Fruit fly (Drosophila melanogaster) whole organism, embryonic: Measurements from ENCODE around the gene Cln7.

Source experiments
- Atf3 ChIP-seq: fragments of 200-800 bp; sonication (Bioruptor generic); optimal IDR thresholded peaks from 3 replicates; lab custom pipeline; 2016; ENCODE audit warnings: missing biosample characterization, missing genetic modification characterization
- Atf6 ChIP-seq: fragments of 200-800 bp; sonication (Bioruptor generic); IDR thresholded peaks from 2 replicates; pipeline ENCODE4 v1.3.6; 2022; ENCODE audit warnings: missing biosample characterization, missing genetic modification characterization
- CG10321 ChIP-seq: fragments of 200-800 bp; sonication (Bioruptor generic); IDR thresholded peaks from 2 replicates; pipeline ENCODE4 v1.3.6; 2022; ENCODE audit warnings: missing biosample characterization, missing genetic modification characterization
- CG10979 ChIP-seq: fragments of 200-800 bp; sonication (Bioruptor generic); optimal IDR thresholded peaks from 2 replicates; lab custom pipeline; 2018; ENCODE audit warnings: missing biosample characterization, mild to moderate bottlenecking, missing genetic modification characterization, moderate library complexity
- CG11085 ChIP-seq: fragments of 200-800 bp; sonication (Bioruptor generic); IDR thresholded peaks from 2 replicates; pipeline ENCODE4 v1.3.6; 2022; ENCODE audit warnings: missing biosample characterization, missing genetic modification characterization
- CG12155 ChIP-seq: fragments of 200-800 bp; sonication (Bioruptor generic); optimal IDR thresholded peaks from 3 replicates; lab custom pipeline; 2016; ENCODE audit warnings: missing biosample characterization, missing genetic modification characterization
- CG14014 ChIP-seq: fragments of 200-800 bp; sonication (Bioruptor generic); IDR thresholded peaks from 2 replicates; pipeline ENCODE4 v1.3.6; 2022; ENCODE audit warnings: missing biosample characterization, missing genetic modification characterization
- CG14441 ChIP-seq: fragments of 200-800 bp; sonication (Bioruptor generic); IDR thresholded peaks from 2 replicates; pipeline ENCODE4 v1.3.6; 2022; ENCODE audit warnings: missing biosample characterization, missing genetic modification characterization
- CG1832 ChIP-seq: fragments of 200-800 bp; sonication (Bioruptor generic); optimal IDR thresholded peaks from 2 replicates; lab custom pipeline; 2017; ENCODE audit warnings: missing biosample characterization, mild to moderate bottlenecking, missing genetic modification characterization, inconsistent platforms
- CG2129 ChIP-seq: fragments of 200-800 bp; sonication (Bioruptor generic); IDR thresholded peaks from 2 replicates; pipeline ENCODE4 v1.3.6; 2022; ENCODE audit warnings: missing biosample characterization, missing genetic modification characterization; ENCODE audit not compliant: partially characterized antibody
- CG30020 ChIP-seq: fragments of 200-800 bp; optimal IDR thresholded peaks from 2 replicates; lab custom pipeline; 2019; ENCODE audit warnings: missing biosample characterization, mild to moderate bottlenecking, missing genetic modification characterization, moderate library complexity
- CG30431 ChIP-seq: fragments of 200-800 bp; sonication (Bioruptor generic); optimal IDR thresholded peaks from 2 replicates; lab custom pipeline; 2017; ENCODE audit warnings: missing biosample characterization, missing genetic modification characterization
- CG33557 ChIP-seq: fragments of 200-800 bp; sonication (Bioruptor generic); optimal IDR thresholded peaks from 2 replicates; lab custom pipeline; 2019; ENCODE audit warnings: missing biosample characterization, mild to moderate bottlenecking, missing genetic modification characterization, moderate library complexity
- CG4617 ChIP-seq: fragments of 200-800 bp; sonication (Bioruptor generic); optimal IDR thresholded peaks from 3 replicates; lab custom pipeline; 2016; ENCODE audit warnings: missing biosample characterization, missing genetic modification characterization, borderline replicate concordance
- CG6254 ChIP-seq: fragments of 200-800 bp; sonication (Bioruptor generic); optimal IDR thresholded peaks from 3 replicates; lab custom pipeline; 2017; ENCODE audit warnings: mild to moderate bottlenecking, missing biosample characterization, missing genetic modification reagents, missing genetic modification characterization
- CG6683 ChIP-seq: fragments of 200-800 bp; sonication (Bioruptor generic); optimal IDR thresholded peaks from 2 replicates; lab custom pipeline; 2017; ENCODE audit warnings: missing biosample characterization, mild to moderate bottlenecking, missing genetic modification characterization, missing genetic modification reagents
- CG6791 ChIP-seq: fragments of 200-800 bp; sonication (Bioruptor generic); IDR thresholded peaks from 3 replicates; pipeline ENCODE4 v1.3.6; 2022; ENCODE audit warnings: missing biosample characterization, missing genetic modification characterization; ENCODE audit not compliant: partially characterized antibody
- CG9437 ChIP-seq: fragments of 200-800 bp; sonication (Bioruptor generic); optimal IDR thresholded peaks from 2 replicates; lab custom pipeline; 2018; ENCODE audit warnings: missing biosample characterization, mild to moderate bottlenecking, missing genetic modification characterization
- CoRest ChIP-seq: fragments of 200-800 bp; sonication (Bioruptor generic); optimal IDR thresholded peaks from 3 replicates; lab custom pipeline; 2018; ENCODE audit warnings: missing biosample characterization, mild to moderate bottlenecking, missing genetic modification characterization, moderate library complexity
- D19A ChIP-seq: fragments of 200-800 bp; optimal IDR thresholded peaks from 3 replicates; lab custom pipeline; 2019; ENCODE audit warnings: missing biosample characterization, mild to moderate bottlenecking, missing genetic modification characterization, moderate library complexity
- Dad ChIP-seq: fragments of 200-800 bp; sonication (Bioruptor generic); optimal IDR thresholded peaks from 3 replicates; lab custom pipeline; 2016; ENCODE audit warnings: missing biosample characterization, missing genetic modification characterization
- Ets97D ChIP-seq: fragments of 200-800 bp; sonication (Bioruptor generic); optimal IDR thresholded peaks from 3 replicates; lab custom pipeline; 2016; ENCODE audit warnings: missing biosample characterization, missing genetic modification characterization
- GATAe ChIP-seq: fragments of 200-800 bp; sonication (Bioruptor generic); conservative IDR thresholded peaks from 2 replicates; pipeline ENCODE4 v1.3.6; 2022; ENCODE audit warnings: missing biosample characterization, missing genetic modification characterization
- Gsc ChIP-seq: fragments of 200-800 bp; sonication (Bioruptor generic); IDR thresholded peaks from 2 replicates; pipeline ENCODE4 v1.3.6; 2022; ENCODE audit warnings: missing biosample characterization, missing genetic modification characterization
- HHEX ChIP-seq: fragments of 200-800 bp; sonication (Bioruptor generic); optimal IDR thresholded peaks from 3 replicates; lab custom pipeline; 2017; ENCODE audit warnings: missing biosample characterization, mild to moderate bottlenecking, missing genetic modification characterization, missing genetic modification reagents
- HLH54F ChIP-seq: fragments of 200-800 bp; sonication (Bioruptor generic); optimal IDR thresholded peaks from 3 replicates; lab custom pipeline; 2016; ENCODE audit warnings: missing biosample characterization, missing genetic modification characterization
- Kr ChIP-seq: fragments of 200-800 bp; sonication (Bioruptor generic); optimal IDR thresholded peaks from 2 replicates; lab custom pipeline; 2017; ENCODE audit warnings: missing biosample characterization, mild to moderate bottlenecking, missing genetic modification characterization
- Med ChIP-seq: fragments of 200-800 bp; sonication (Bioruptor generic); peaks from one replicate; lab custom pipeline; 2016; ENCODE audit warnings: missing biosample characterization, missing genetic modification characterization, mild to moderate bottlenecking, inconsistent platforms, moderate library complexity
- Meics ChIP-seq: fragments of 200-800 bp; sonication (Bioruptor generic); optimal IDR thresholded peaks from 2 replicates; lab custom pipeline; 2017; ENCODE audit warnings: missing biosample characterization, mild to moderate bottlenecking, missing genetic modification characterization
- Nf-YB ChIP-seq: fragments of 200-800 bp; sonication (Bioruptor generic); optimal IDR thresholded peaks from 3 replicates; lab custom pipeline; 2019; ENCODE audit warnings: missing biosample characterization, mild to moderate bottlenecking, missing genetic modification characterization, moderate library complexity
- YL-1 ChIP-seq: fragments of 200-800 bp; sonication (Bioruptor generic); optimal IDR thresholded peaks from 3 replicates; lab custom pipeline; 2017; ENCODE audit warnings: missing biosample characterization, mild to moderate bottlenecking, missing genetic modification characterization
- ap ChIP-seq: fragments of 200-800 bp; sonication (Bioruptor generic); IDR thresholded peaks from 2 replicates; pipeline ENCODE4 v1.3.6; 2022; ENCODE audit warnings: missing biosample characterization, missing genetic modification characterization
- bigmax ChIP-seq: fragments of 200-800 bp; sonication (Bioruptor generic); optimal IDR thresholded peaks from 2 replicates; lab custom pipeline; 2018; ENCODE audit warnings: missing biosample characterization, mild to moderate bottlenecking, missing genetic modification characterization
- crp ChIP-seq, 2 experiments: fragments of 200-800 bp; sonication (Bioruptor generic); optimal IDR thresholded peaks; 2 replicates in 1 of 2; 3 replicates in 1 of 2; lab custom pipeline; 2017; ENCODE audit warnings: missing biosample characterization in 2 of 2, missing genetic modification characterization in 2 of 2, mild to moderate bottlenecking in 1 of 2, moderate library complexity in 1 of 2
- dm ChIP-seq: fragments of 200-800 bp; sonication (Bioruptor generic); optimal IDR thresholded peaks from 3 replicates; lab custom pipeline; 2016; ENCODE audit warnings: missing biosample characterization, missing genetic modification characterization
- emc ChIP-seq: fragments of 200-800 bp; sonication (Bioruptor generic); optimal IDR thresholded peaks from 2 replicates; lab custom pipeline; 2016; ENCODE audit warnings: missing biosample characterization, missing genetic modification characterization
- gsb-n ChIP-seq: fragments of 200-800 bp; sonication (Bioruptor generic); optimal IDR thresholded peaks from 3 replicates; lab custom pipeline; 2018; ENCODE audit warnings: missing biosample characterization, mild to moderate bottlenecking, missing genetic modification characterization
- insv ChIP-seq, 2 experiments: fragments of 200-800 bp; sonication (Bioruptor generic); optimal IDR thresholded peaks; 3 replicates each; lab custom pipeline; 2016 to 2018; ENCODE audit warnings: missing biosample characterization in 2 of 2, missing genetic modification characterization in 2 of 2
- mld ChIP-seq: fragments of 200-800 bp; sonication (Bioruptor generic); IDR thresholded peaks from 3 replicates; pipeline ENCODE4 v1.3.6; 2022; ENCODE audit warnings: missing biosample characterization, missing genetic modification characterization; ENCODE audit not compliant: partially characterized antibody
- nmo ChIP-seq: fragments of 200-800 bp; sonication (Bioruptor generic); optimal IDR thresholded peaks from 2 replicates; lab custom pipeline; 2018; ENCODE audit warnings: missing biosample characterization, mild to moderate bottlenecking, missing genetic modification characterization, moderate library complexity
- nom ChIP-seq: fragments of 200-800 bp; sonication (Bioruptor generic); optimal IDR thresholded peaks from 2 replicates; lab custom pipeline; 2017; ENCODE audit warnings: missing biosample characterization, missing genetic modification characterization, mild to moderate bottlenecking, moderate library complexity, missing genetic modification reagents
- pho ChIP-seq: fragments of 200-800 bp; sonication (Bioruptor generic); optimal IDR thresholded peaks from 2 replicates; lab custom pipeline; 2016; ENCODE audit warnings: missing biosample characterization, missing genetic modification characterization
- phol ChIP-seq: fragments of 200-800 bp; sonication (Bioruptor generic); optimal IDR thresholded peaks from 3 replicates; lab custom pipeline; 2018; ENCODE audit warnings: missing biosample characterization, mild to moderate bottlenecking, missing genetic modification characterization, moderate library complexity
- sens-2 ChIP-seq: fragments of 200-800 bp; sonication (Bioruptor generic); IDR thresholded peaks from 2 replicates; pipeline ENCODE4 v1.3.6; 2022; ENCODE audit warnings: missing biosample characterization, missing genetic modification characterization
- slp2 ChIP-seq: fragments of 200-800 bp; sonication (Bioruptor generic); optimal IDR thresholded peaks from 2 replicates; lab custom pipeline; 2016; ENCODE audit warnings: missing biosample characterization, missing genetic modification characterization
- sug ChIP-seq: fragments of 200-800 bp; optimal IDR thresholded peaks from 2 replicates; lab custom pipeline; 2019; ENCODE audit warnings: missing biosample characterization, mild to moderate bottlenecking, missing genetic modification characterization, moderate library complexity
- tna ChIP-seq: fragments of 200-800 bp; sonication (Bioruptor generic); IDR thresholded peaks from 2 replicates; pipeline ENCODE4 v1.3.6; 2022; ENCODE audit warnings: missing biosample characterization, missing genetic modification characterization; ENCODE audit not compliant: partially characterized antibody
- unpg ChIP-seq: fragments of 200-800 bp; sonication (Bioruptor generic); optimal IDR thresholded peaks from 3 replicates; lab custom pipeline; 2018; ENCODE audit warnings: missing biosample characterization, mild to moderate bottlenecking, missing genetic modification characterization, moderate library complexity
- vvl ChIP-seq: fragments of 200-800 bp; sonication (Bioruptor generic); IDR thresholded peaks from 2 replicates; pipeline ENCODE4 v1.3.6; 2022; ENCODE audit warnings: missing biosample characterization, missing genetic modification characterization

The Cln7 gene

dm6 chr3L:7334990-7335389 lies 10.0 kb downstream of the Cln7 start, which contains the start of the genes wrm1 and wrm2 (continued):
- TF ChIP-seq CG10979 (tag; lab: Kevin White, UChicago) (peak; percentile 7), phol (tag; lab: Kevin White, UChicago) (peak; percentile 6), nmo (GFP tag; lab: Kevin White, UChicago) (peak; percentile 42), dm (peak; percentile 54), emc (GFP tag; lab: Kevin White, UChicago) (no peak), tna (peak; percentile 67), mld (peak; percentile 76; the same call in 2 of the 3 replicates), Nf-YB (GFP tag; lab: Kevin White, UChicago) (peak; percentile 7), Med (GFP tag; lab: Kevin White, UChicago) (peak; percentile 84), CG2129 (GFP tag; lab: Robert Waterston, UW) (peak; percentile 53), YL-1 (GFP tag; lab: Kevin White, UChicago) (peak; percentile 93), Meics (no peak), HHEX (no peak), CG4617 (peak; percentile 62), CG12155 (peak; percentile 44), nom (GFP tag; lab: Kevin White, UChicago) (peak; percentile 28), gsb-n (tag; lab: Kevin White, UChicago) (peak; percentile 89), vvl (0 out of 2 replicates have a peak, but pooled peaks have one; percentile 26), CG14441 (GFP tag; lab: Robert Waterston, UW) (no peak), Ets97D (GFP tag; lab: Kevin White, UChicago) (peak; percentile 56), insv (GFP tag; optimal IDR thresholded peaks at IDR 0.05; lab: Kevin White, UChicago) (peak in 1 of 2 experiments; percentile 60), CG14014 (no peak), pho (GFP tag; lab: Kevin White, UChicago) (no peak), D19A (no peak), CG30020 (peak; percentile 7), CG6791 (GFP tag; lab: Robert Waterston, UW) (peak; percentile 67), Atf3 (GFP tag; lab: Kevin White, UChicago) (no peak), sug (tag; lab: Kevin White, UChicago) (peak; percentile 19)
- TF ChIP-seq, all 482 proteins: peak for 77

- TF ChIP-seq sens-2 (peak; percentile 43; the same call in 1 of the 2 replicates), CG10321 (peak; percentile 41; the same call in 1 of the 2 replicates), CG6683 (GFP tag; lab: Kevin White, UChicago) (peak; percentile 78), CG1832 (GFP tag; lab: Kevin White, UChicago) (no peak), Gsc (GFP tag; lab: Robert Waterston, UW) (0 out of 2 replicates have a peak, but pooled peaks have one; percentile 31), gsb-n (tag; lab: Kevin White, UChicago) (peak; percentile 92), CG9437 (GFP tag; lab: Kevin White, UChicago) (peak; percentile 83), Kr (GFP tag; lab: Kevin White, UChicago) (no peak), bigmax (no peak), CG6254 (GFP tag; lab: Kevin White, UChicago) (no peak), CoRest (peak; percentile 96), CG33557 (GFP tag; lab: Kevin White, UChicago) (peak; percentile 93), CG30431 (GFP tag; lab: Kevin White, UChicago) (peak; percentile 56), slp2 (GFP tag; lab: Kevin White, UChicago) (peak; percentile 38), unpg (GFP tag; lab: Kevin White, UChicago) (peak; percentile 94), Dad (GFP tag; lab: Kevin White, UChicago) (peak; percentile 17), CG11085 (peak; percentile 71), HLH54F (GFP tag; lab: Kevin White, UChicago) (peak; percentile 49), CG2129 (GFP tag; lab: Robert Waterston, UW) (no peak), ap (peak; percentile 53; the same call in 1 of the 2 replicates), GATAe (GFP tag; lab: Robert Waterston, UW) (no peak), crp (GFP tag; optimal IDR thresholded peaks at IDR 0.05; lab: Kevin White, UChicago) (peak; percentile 82 to 96), Atf6 (GFP tag; lab: Robert Waterston, UW) (peak; percentile 69)
Observed at dm6 chr3L:7328567-7329253, 16.3 kb downstream of the Cln7 start, which contains the start of the genes mrva, CG42307 and mus312. Gene mrva, minus strand, starts transcription at chr3L:7328842. Gene CG42307, plus strand, starts transcription at chr3L:7329132. Gene mus312, plus strand, starts transcription at chr3L:7329132.
